Fruit fly (Drosophila melanogaster) whole organism, embryonic: Measurements from ENCODE around the gene rols.
A peak's percentile ranks its signal among the peaks of the same experiment; 100 is the strongest.

Source experiments
- Aef1 ChIP-seq: fragments of 200-800 bp; sonication (Bioruptor generic); IDR thresholded peaks from 3 replicates; pipeline ENCODE4 v1.3.6; 2022; ENCODE audit warnings: missing biosample characterization, missing genetic modification characterization
- Atf3 ChIP-seq: fragments of 200-800 bp; sonication (Bioruptor generic); optimal IDR thresholded peaks from 3 replicates; lab custom pipeline; 2016; ENCODE audit warnings: missing biosample characterization, missing genetic modification characterization
- CG10147 ChIP-seq: fragments of 200-800 bp; sonication (Bioruptor generic); optimal IDR thresholded peaks from 2 replicates; lab custom pipeline; 2019; ENCODE audit warnings: missing biosample characterization, mild to moderate bottlenecking, missing genetic modification characterization, moderate library complexity
- CG11456 ChIP-seq: fragments of 200-800 bp; sonication (Bioruptor generic); IDR thresholded peaks from 3 replicates; pipeline ENCODE4 v1.3.6; 2022; ENCODE audit warnings: missing biosample characterization, missing genetic modification characterization
- CG13894 ChIP-seq: fragments of 200-800 bp; sonication (Bioruptor generic); optimal IDR thresholded peaks from 3 replicates; lab custom pipeline; 2018; ENCODE audit warnings: missing biosample characterization, mild to moderate bottlenecking, missing genetic modification characterization, moderate library complexity
- CG14441 ChIP-seq: fragments of 200-800 bp; sonication (Bioruptor generic); IDR thresholded peaks from 2 replicates; pipeline ENCODE4 v1.3.6; 2022; ENCODE audit warnings: missing biosample characterization, missing genetic modification characterization
- CG18599 ChIP-seq: fragments of 200-800 bp; sonication (Bioruptor generic); optimal IDR thresholded peaks from 3 replicates; lab custom pipeline; 2017; ENCODE audit warnings: missing biosample characterization, missing genetic modification characterization, mild to moderate bottlenecking, moderate library complexity, missing genetic modification reagents
- CG33213 ChIP-seq: fragments of 200-800 bp; sonication (Bioruptor generic); optimal IDR thresholded peaks from 3 replicates; lab custom pipeline; 2016; ENCODE audit warnings: missing biosample characterization, missing genetic modification characterization
- CG3995 ChIP-seq: fragments of 200-800 bp; sonication (Bioruptor generic); optimal IDR thresholded peaks from 3 replicates; lab custom pipeline; 2016; ENCODE audit warnings: missing biosample characterization, missing genetic modification characterization
- CG5245 ChIP-seq: fragments of 200-800 bp; sonication (Bioruptor generic); optimal IDR thresholded peaks from 3 replicates; lab custom pipeline; 2016; ENCODE audit warnings: missing biosample characterization, missing genetic modification characterization
- CG6854 ChIP-seq: fragments of 200-800 bp; sonication (Bioruptor generic); optimal IDR thresholded peaks from 3 replicates; lab custom pipeline; 2017; ENCODE audit warnings: missing biosample characterization, mild to moderate bottlenecking, missing genetic modification characterization
- CG9817 ChIP-seq: fragments of 200-800 bp; sonication (Bioruptor generic); optimal IDR thresholded peaks from 2 replicates; lab custom pipeline; 2018; ENCODE audit warnings: missing biosample characterization, mild to moderate bottlenecking, missing genetic modification characterization, moderate library complexity
- CG9932 ChIP-seq: fragments of 200-800 bp; sonication (Bioruptor generic); IDR thresholded peaks from 2 replicates; pipeline ENCODE4 v1.3.6; 2022; ENCODE audit warnings: missing biosample characterization, missing genetic modification characterization
- D ChIP-seq, 2 experiments: fragments of 200-800 bp in 1 of 2; fragments of >200 bp in 1 of 2; sonication (Bioruptor generic) in 1 of 2; optimal IDR thresholded peaks; 2 replicates in 1 of 2; 3 replicates in 1 of 2; lab custom pipeline; 2017; ENCODE audit warnings: mild to moderate bottlenecking in 1 of 2, missing biosample characterization in 1 of 2, missing genetic modification characterization in 1 of 2, missing genetic modification reagents in 1 of 2
- Deaf1 ChIP-seq: fragments of 200-800 bp; optimal IDR thresholded peaks from 3 replicates; lab custom pipeline; 2019; ENCODE audit warnings: missing biosample characterization, mild to moderate bottlenecking, missing genetic modification characterization, moderate library complexity
- Dll ChIP-seq: fragments of 200-800 bp; sonication (Bioruptor generic); IDR thresholded peaks from 4 replicates; pipeline ENCODE4 v1.3.6; 2022; ENCODE audit warnings: missing biosample characterization, missing genetic modification characterization; ENCODE audit not compliant: partially characterized antibody
- Ets65A ChIP-seq: fragments of 200-800 bp; sonication (Bioruptor generic); peaks from one replicate; lab custom pipeline; 2016; ENCODE audit warnings: missing biosample characterization, missing genetic modification characterization
- Hand ChIP-seq: fragments of 200-800 bp; sonication (Bioruptor generic); optimal IDR thresholded peaks from 2 replicates; lab custom pipeline; 2017; ENCODE audit warnings: mild to moderate bottlenecking, missing biosample characterization, missing genetic modification reagents, missing genetic modification characterization
- HmgD ChIP-seq: fragments of 200-800 bp; sonication (Bioruptor generic); optimal IDR thresholded peaks from 3 replicates; lab custom pipeline; 2016; ENCODE audit warnings: missing biosample characterization, missing genetic modification characterization
- Poxn ChIP-seq: fragments of 200-800 bp; sonication (Bioruptor generic); IDR thresholded peaks from 2 replicates; pipeline ENCODE4 v1.3.6; 2022; ENCODE audit warnings: missing biosample characterization, missing genetic modification characterization
- Sox100B ChIP-seq: fragments of 200-800 bp; sonication (Bioruptor generic); optimal IDR thresholded peaks from 3 replicates; lab custom pipeline; 2018; ENCODE audit warnings: missing biosample characterization, mild to moderate bottlenecking, missing genetic modification characterization
- Sox102F ChIP-seq: fragments of 200-800 bp; sonication (Bioruptor generic); optimal IDR thresholded peaks from 2 replicates; lab custom pipeline; 2018; ENCODE audit warnings: missing biosample characterization, mild to moderate bottlenecking, missing genetic modification characterization, moderate library complexity
- Stat92E ChIP-seq, 3 experiments: fragments of >200 bp in 2 of 3; fragments of 200-800 bp in 1 of 3; sonication (Bioruptor generic) in 1 of 3; optimal IDR thresholded peaks; 2 replicates each; lab custom pipeline; 2017 to 2019; ENCODE audit warnings: missing biosample characterization in 3 of 3, missing genetic modification characterization in 3 of 3, mild to moderate bottlenecking in 1 of 3, moderate library complexity in 1 of 3
- Trl ChIP-seq, 3 experiments: fragments of >200 bp in 2 of 3; fragments of 200-800 bp in 1 of 3; sonication (Bioruptor generic) in 1 of 3; optimal IDR thresholded peaks; 2 replicates in 1 of 3; 3 replicates in 2 of 3; lab custom pipeline; 2016 to 2017; ENCODE audit warnings: missing biosample characterization in 1 of 3, missing genetic modification characterization in 1 of 3
- Vsx1 ChIP-seq: fragments of 200-800 bp; sonication (Bioruptor generic); optimal IDR thresholded peaks from 2 replicates; lab custom pipeline; 2017; ENCODE audit warnings: missing biosample characterization, mild to moderate bottlenecking, missing genetic modification characterization, missing genetic modification reagents
- YL-1 ChIP-seq: fragments of 200-800 bp; sonication (Bioruptor generic); optimal IDR thresholded peaks from 3 replicates; lab custom pipeline; 2017; ENCODE audit warnings: missing biosample characterization, mild to moderate bottlenecking, missing genetic modification characterization
- ap ChIP-seq: fragments of 200-800 bp; sonication (Bioruptor generic); IDR thresholded peaks from 2 replicates; pipeline ENCODE4 v1.3.6; 2022; ENCODE audit warnings: missing biosample characterization, missing genetic modification characterization
- az2 ChIP-seq: fragments of 200-800 bp; sonication (Bioruptor generic); optimal IDR thresholded peaks from 3 replicates; lab custom pipeline; 2016; ENCODE audit warnings: missing biosample characterization, missing genetic modification characterization
- bcd ChIP-seq: fragments of 200-800 bp; sonication (Bioruptor generic); optimal IDR thresholded peaks from 2 replicates; lab custom pipeline; 2017; ENCODE audit warnings: missing biosample characterization, mild to moderate bottlenecking, missing genetic modification characterization
- cato ChIP-seq: fragments of 200-800 bp; sonication (Bioruptor generic); optimal IDR thresholded peaks from 2 replicates; lab custom pipeline; 2016; ENCODE audit warnings: missing biosample characterization, missing genetic modification characterization, borderline replicate concordance
- cg ChIP-seq: fragments of 200-800 bp; sonication (Bioruptor generic); optimal IDR thresholded peaks from 3 replicates; lab custom pipeline; 2019; ENCODE audit warnings: missing biosample characterization, mild to moderate bottlenecking, missing genetic modification characterization, moderate library complexity
- chm ChIP-seq: fragments of 200-800 bp; sonication (Bioruptor generic); IDR thresholded peaks from 2 replicates; pipeline ENCODE4 v1.3.6; 2022; ENCODE audit warnings: missing biosample characterization, missing genetic modification characterization
- dm ChIP-seq: fragments of 200-800 bp; sonication (Bioruptor generic); optimal IDR thresholded peaks from 3 replicates; lab custom pipeline; 2016; ENCODE audit warnings: missing biosample characterization, missing genetic modification characterization
- fd3F ChIP-seq: fragments of 200-800 bp; sonication (Bioruptor generic); optimal IDR thresholded peaks from 2 replicates; lab custom pipeline; 2018; ENCODE audit warnings: missing biosample characterization, mild to moderate bottlenecking, missing genetic modification characterization, moderate library complexity
- gfzf ChIP-seq: fragments of 200-800 bp; sonication (Bioruptor generic); optimal IDR thresholded peaks from 2 replicates; lab custom pipeline; 2016; ENCODE audit warnings: missing biosample characterization, mild to moderate bottlenecking, missing genetic modification characterization, moderate library complexity
- hbn ChIP-seq: fragments of 200-800 bp; sonication (Bioruptor generic); IDR thresholded peaks from 2 replicates; pipeline ENCODE4 v1.3.6; 2022; ENCODE audit warnings: missing biosample characterization, missing genetic modification characterization; ENCODE audit not compliant: partially characterized antibody
- hkb ChIP-seq, 2 experiments: fragments of 200-800 bp in 1 of 2; fragments of >200 bp in 1 of 2; sonication (Bioruptor generic) in 1 of 2; IDR thresholded peaks in 1 of 2; optimal IDR thresholded peaks in 1 of 2; 2 replicates each; pipeline versions ENCODE4 v1.3.6 to Lab custom; 2017 to 2022; ENCODE audit warnings: missing biosample characterization in 1 of 2, missing genetic modification characterization in 1 of 2
- ind ChIP-seq: fragments of 200-800 bp; sonication (Bioruptor generic); optimal IDR thresholded peaks from 3 replicates; lab custom pipeline; 2016; ENCODE audit warnings: missing biosample characterization, missing genetic modification characterization
- jigr1 ChIP-seq: fragments of 200-800 bp; sonication (Bioruptor generic); IDR thresholded peaks from 3 replicates; pipeline ENCODE4 v1.3.6; 2022; ENCODE audit warnings: missing biosample characterization, missing genetic modification characterization
- lov ChIP-seq, 2 experiments: fragments of 200-800 bp in 1 of 2; fragments of >200 bp in 1 of 2; sonication (Bioruptor generic) in 1 of 2; IDR thresholded peaks in 1 of 2; optimal IDR thresholded peaks in 1 of 2; 2 replicates in 1 of 2; 3 replicates in 1 of 2; pipeline versions ENCODE4 v1.3.6 to Lab custom; 2017 to 2022; ENCODE audit warnings: missing biosample characterization in 1 of 2, missing genetic modification characterization in 1 of 2
- maf-S ChIP-seq: fragments of 200-800 bp; sonication (Bioruptor generic); optimal IDR thresholded peaks from 2 replicates; lab custom pipeline; 2016; ENCODE audit warnings: missing biosample characterization, missing genetic modification characterization
- mam ChIP-seq: fragments of 200-800 bp; sonication (Bioruptor generic); optimal IDR thresholded peaks from 3 replicates; lab custom pipeline; 2016; ENCODE audit warnings: missing biosample characterization, missing genetic modification characterization
- sob ChIP-seq: fragments of 200-800 bp; sonication (Bioruptor generic); IDR thresholded peaks from 2 replicates; pipeline ENCODE4 v1.3.6; 2022; ENCODE audit warnings: missing biosample characterization, missing genetic modification characterization
- trh ChIP-seq: fragments of 200-800 bp; sonication (Bioruptor generic); optimal IDR thresholded peaks from 2 replicates; lab custom pipeline; 2016; ENCODE audit warnings: missing biosample characterization, missing genetic modification characterization
- zen ChIP-seq: fragments of 200-800 bp; sonication (Bioruptor generic); optimal IDR thresholded peaks from 3 replicates; lab custom pipeline; 2018; ENCODE audit warnings: missing biosample characterization, mild to moderate bottlenecking, missing genetic modification characterization, moderate library complexity

rols gene

dm6 chr3L:12056286-12057178 lies 8.1 kb downstream of the rols start:
- peak; percentile 45 for TF ChIP-seq mam
- peak; percentile 75 for TF ChIP-seq Deaf1 (tag; lab: Kevin White, UChicago)
- peak; percentile 75 for TF ChIP-seq Sox102F (GFP tag; lab: Kevin White, UChicago)
- peak; percentile 81 for TF ChIP-seq CG18599 (GFP tag; lab: Kevin White, UChicago)
- TF ChIP-seq CG13894 (tag; lab: Kevin White, UChicago): no peak
- no peak for TF ChIP-seq cg (GFP tag; lab: Kevin White, UChicago)
- TF ChIP-seq dm (GFP tag; lab: Kevin White, UChicago): peak; percentile 31
- TF ChIP-seq hkb (optimal IDR thresholded peaks at IDR 0.05; lab: Kevin White, UChicago): no peak
- TF ChIP-seq hkb (GFP tag; IDR thresholded peaks at IDR 0.05; lab: Robert Waterston, UW): 0 out of 2 replicates have a peak, but pooled peaks have one; percentile 46
- no peak for TF ChIP-seq ap (GFP tag; lab: Robert Waterston, UW)
- no peak for TF ChIP-seq CG3995 (GFP tag; lab: Kevin White, UChicago)
- TF ChIP-seq ind: peak; percentile 65
- peak; percentile 39 for TF ChIP-seq CG5245
- TF ChIP-seq Trl (optimal IDR thresholded peaks at IDR 0.05; lab: Kevin White, UChicago): peak; percentile 76 to 81
- peak; percentile 80 for TF ChIP-seq Trl (GFP tag; optimal IDR thresholded peaks at IDR 0.05; lab: Kevin White, UChicago)
- peak; percentile 70 for TF ChIP-seq bcd (GFP tag; lab: Kevin White, UChicago)
- TF ChIP-seq CG11456 (GFP tag; lab: Robert Waterston, UW): peak; percentile 42; the same call in 1 of the 3 replicates
- no peak for TF ChIP-seq fd3F (GFP tag; lab: Kevin White, UChicago)
- TF ChIP-seq HmgD (GFP tag; lab: Kevin White, UChicago): peak; percentile 3
- TF ChIP-seq D (optimal IDR thresholded peaks at IDR 0.05; lab: Kevin White, UChicago): no peak
- peak; percentile 63 for TF ChIP-seq D (GFP tag; optimal IDR thresholded peaks at IDR 0.05; lab: Kevin White, UChicago)
- peak; percentile 23 for TF ChIP-seq YL-1
- peak; percentile 9 for TF ChIP-seq trh
- peak; percentile 39 for TF ChIP-seq CG6854 (GFP tag; lab: Kevin White, UChicago)
- TF ChIP-seq az2: peak; percentile 65
- TF ChIP-seq CG10147: no peak
- TF ChIP-seq Atf3: peak; percentile 47
- TF ChIP-seq Poxn (GFP tag; lab: Robert Waterston, UW): no peak
- TF ChIP-seq Stat92E (GFP tag; optimal IDR thresholded peaks at IDR 0.05; lab: Kevin White, UChicago): no peak
- no peak for TF ChIP-seq lov (optimal IDR thresholded peaks at IDR 0.05; lab: Kevin White, UChicago)
- TF ChIP-seq lov (GFP tag; IDR thresholded peaks at IDR 0.05; lab: Robert Waterston, UW): no peak
- no peak; the same call in 1 of the 2 replicates for TF ChIP-seq sob (GFP tag; lab: Robert Waterston, UW)
- TF ChIP-seq chm: peak; percentile 74
- TF ChIP-seq Sox100B (GFP tag; lab: Kevin White, UChicago): peak; percentile 83
- TF ChIP-seq maf-S (GFP tag; lab: Kevin White, UChicago): peak; percentile 12
- peak; percentile 27 for TF ChIP-seq Hand (GFP tag; lab: Kevin White, UChicago)
- TF ChIP-seq cato (GFP tag; lab: Kevin White, UChicago): peak; percentile 56
- TF ChIP-seq CG14441 (GFP tag; lab: Robert Waterston, UW): peak; percentile 47
- no peak; the same call in 1 of the 2 replicates for TF ChIP-seq hbn (GFP tag; lab: Robert Waterston, UW)
- TF ChIP-seq Ets65A (GFP tag; lab: Kevin White, UChicago): peak; percentile 97
- peak; percentile 45; the same call in 1 of the 4 replicates for TF ChIP-seq Dll
- no peak; the same call in 1 of the 2 replicates for TF ChIP-seq CG9932 (GFP tag; lab: Robert Waterston, UW)
- peak; percentile 44 for TF ChIP-seq zen (tag; lab: Kevin White, UChicago)
- TF ChIP-seq CG33213 (GFP tag; lab: Kevin White, UChicago): peak; percentile 43
- no peak for TF ChIP-seq gfzf (GFP tag; lab: Kevin White, UChicago)
- peak; percentile 57; the same call in 2 of the 3 replicates for TF ChIP-seq Aef1
- TF ChIP-seq jigr1 (GFP tag; lab: Robert Waterston, UW): peak; percentile 34; the same call in 1 of the 3 replicates
- TF ChIP-seq Vsx1 (GFP tag; lab: Kevin White, UChicago): peak; percentile 57
- TF ChIP-seq CG9817 (tag; lab: Kevin White, UChicago): peak; percentile 44
